Fruit fly (Drosophila melanogaster) whole organism, wandering third instar larva: Measurements from ENCODE around the gene Mau2.

Experiments used
- Abd-B ChIP-seq: fragments of >200 bp; optimal IDR thresholded peaks from 2 replicates; lab custom pipeline; 2017; ENCODE audit warnings: missing biosample characterization, missing genetic modification characterization
- CG32264 ChIP-seq: fragments of 200-800 bp; sonication (Bioruptor generic); optimal IDR thresholded peaks from 2 replicates; lab custom pipeline; 2016; ENCODE audit warnings: missing biosample characterization, missing genetic modification characterization
- CG9705 ChIP-seq: fragments of 200-800 bp; sonication (Bioruptor generic); optimal IDR thresholded peaks from 2 replicates; lab custom pipeline; 2018; ENCODE audit warnings: missing biosample characterization, mild to moderate bottlenecking, missing genetic modification characterization
- CrebA ChIP-seq: fragments of 200-800 bp; sonication (Bioruptor generic); optimal IDR thresholded peaks from 2 replicates; lab custom pipeline; 2016; ENCODE audit warnings: missing biosample characterization, mild to moderate bottlenecking, missing genetic modification characterization, borderline replicate concordance
- Dfd ChIP-seq: fragments of >200 bp; optimal IDR thresholded peaks from 2 replicates; lab custom pipeline; 2017; ENCODE audit warnings: missing biosample characterization, missing genetic modification characterization
- Dif ChIP-seq: fragments of 200-275, 200-300 bp; sonication (Bioruptor generic); optimal IDR thresholded peaks from 2 replicates; lab custom pipeline; 2018; ENCODE audit warnings: missing biosample characterization, missing genetic modification characterization; ENCODE audit not compliant: partially characterized antibody
- GATAd ChIP-seq: sonication (Bioruptor generic); optimal IDR thresholded peaks from 2 replicates; lab custom pipeline; 2016; ENCODE audit warnings: missing biosample characterization, missing genetic modification characterization
- HLH106 ChIP-seq: fragments of 200-800 bp; optimal IDR thresholded peaks from 3 replicates; lab custom pipeline; 2019; ENCODE audit warnings: missing biosample characterization, mild to moderate bottlenecking, missing genetic modification characterization, moderate library complexity
- Hnf4 ChIP-seq: fragments of 200-800 bp; sonication (Bioruptor generic); optimal IDR thresholded peaks from 2 replicates; lab custom pipeline; 2016; ENCODE audit warnings: missing biosample characterization, mild to moderate bottlenecking, missing genetic modification characterization
- Hr78 ChIP-seq: fragments of >200 bp; optimal IDR thresholded peaks from 2 replicates; lab custom pipeline; 2017; ENCODE audit warnings: missing biosample characterization, missing genetic modification characterization
- Hr83 ChIP-seq: fragments of 200-300 bp; sonication (Bioruptor generic); optimal IDR thresholded peaks from 2 replicates; lab custom pipeline; 2016; ENCODE audit warnings: missing biosample characterization, mild to moderate bottlenecking, missing genetic modification characterization, moderate library complexity; ENCODE audit not compliant: poor library complexity, severe bottlenecking
- Mio ChIP-seq: sonication (Bioruptor generic); optimal IDR thresholded peaks from 2 replicates; lab custom pipeline; 2016; ENCODE audit warnings: missing biosample characterization, missing genetic modification characterization
- Myc ChIP-seq: fragments of >200 bp; optimal IDR thresholded peaks from 2 replicates; lab custom pipeline; 2017
- OdsH ChIP-seq: fragments of 200-800 bp; sonication (Bioruptor generic); optimal IDR thresholded peaks from 2 replicates; lab custom pipeline; 2016; ENCODE audit warnings: missing biosample characterization, mild to moderate bottlenecking, missing genetic modification characterization
- Rel ChIP-seq, 2 experiments: fragments of 200-800 bp; sonication (Bioruptor generic) in 1 of 2; optimal IDR thresholded peaks; 2 replicates in 1 of 2; 3 replicates in 1 of 2; lab custom pipeline; 2016 to 2019; ENCODE audit warnings: mild to moderate bottlenecking in 2 of 2, missing biosample characterization in 2 of 2, missing genetic modification characterization in 2 of 2, moderate library complexity in 1 of 2
- Sp1 ChIP-seq: fragments of 200-800 bp; sonication (Bioruptor generic); optimal IDR thresholded peaks from 3 replicates; lab custom pipeline; 2019; ENCODE audit warnings: missing biosample characterization, mild to moderate bottlenecking, missing genetic modification characterization, moderate library complexity
- Vsx2 ChIP-seq: fragments of 200-300, 225-300 bp; sonication (Bioruptor generic); optimal IDR thresholded peaks from 2 replicates; lab custom pipeline; 2018; ENCODE audit warnings: missing biosample characterization, missing genetic modification characterization; ENCODE audit not compliant: partially characterized antibody
- br ChIP-seq: fragments of 200-800 bp; sonication (Bioruptor generic); optimal IDR thresholded peaks from 2 replicates; lab custom pipeline; 2016; ENCODE audit warnings: missing biosample characterization, missing genetic modification characterization
- brk ChIP-seq: fragments of 200-800 bp; sonication (Bioruptor generic); optimal IDR thresholded peaks from 2 replicates; lab custom pipeline; 2016; ENCODE audit warnings: missing biosample characterization, mild to moderate bottlenecking, missing genetic modification characterization
- dl ChIP-seq, 2 experiments: fragments of 175-275, 200-275 bp in 1 of 2; fragments of 200-275 bp in 1 of 2; sonication (Bioruptor generic); optimal IDR thresholded peaks; lab custom pipeline; 2018; ENCODE audit warnings: mild to moderate bottlenecking in 2 of 2, missing biosample characterization in 2 of 2, missing genetic modification characterization in 2 of 2, moderate library complexity in 2 of 2; ENCODE audit not compliant: partially characterized antibody in 2 of 2, insufficient read depth in 1 of 2
- dmrt93B ChIP-seq: fragments of 200-800 bp; sonication (Bioruptor generic); optimal IDR thresholded peaks from 2 replicates; lab custom pipeline; 2018; ENCODE audit warnings: missing biosample characterization, mild to moderate bottlenecking, missing genetic modification characterization
- dsf ChIP-seq: sonication (Bioruptor generic); optimal IDR thresholded peaks from 2 replicates; lab custom pipeline; 2016; ENCODE audit warnings: missing biosample characterization, missing genetic modification characterization, borderline replicate concordance
- ey ChIP-seq: fragments of 200-800 bp; sonication (Bioruptor generic); optimal IDR thresholded peaks from 2 replicates; lab custom pipeline; 2016; ENCODE audit warnings: missing biosample characterization, missing genetic modification characterization
- foxo ChIP-seq, 2 experiments: fragments of 200-800 bp; sonication (Bioruptor generic); optimal IDR thresholded peaks; 2 replicates in 1 of 2; 3 replicates in 1 of 2; lab custom pipeline; 2016 to 2017; ENCODE audit warnings: missing biosample characterization in 2 of 2, missing genetic modification characterization in 2 of 2
- h ChIP-seq: fragments of 200-800 bp; sonication (Bioruptor generic); optimal IDR thresholded peaks from 3 replicates; lab custom pipeline; 2016; ENCODE audit warnings: missing biosample characterization, mild to moderate bottlenecking, missing genetic modification characterization
- jim ChIP-seq: fragments of 175-275, 200-325 bp; sonication (Bioruptor generic); optimal IDR thresholded peaks from 2 replicates; lab custom pipeline; 2016; ENCODE audit warnings: missing biosample characterization, mild to moderate bottlenecking, missing genetic modification characterization
- lola ChIP-seq: fragments of >200 bp; optimal IDR thresholded peaks from 2 replicates; lab custom pipeline; 2017; ENCODE audit warnings: missing biosample characterization, missing genetic modification characterization
- psq ChIP-seq: fragments of 200-800 bp; sonication (Bioruptor generic); optimal IDR thresholded peaks from 3 replicates; lab custom pipeline; 2017; ENCODE audit warnings: missing biosample characterization, mild to moderate bottlenecking, missing genetic modification characterization, moderate library complexity
- rgr ChIP-seq: fragments of 200-800 bp; sonication (Bioruptor generic); optimal IDR thresholded peaks from 3 replicates; lab custom pipeline; 2016; ENCODE audit warnings: missing biosample characterization, mild to moderate bottlenecking, missing genetic modification characterization
- sage ChIP-seq: fragments of 200-800 bp; sonication (Bioruptor generic); optimal IDR thresholded peaks from 2 replicates; lab custom pipeline; 2016; ENCODE audit warnings: missing biosample characterization, mild to moderate bottlenecking, missing genetic modification characterization
- sv ChIP-seq: fragments of 200-800 bp; sonication (Bioruptor generic); optimal IDR thresholded peaks from 3 replicates; lab custom pipeline; 2016; ENCODE audit warnings: missing biosample characterization, missing genetic modification characterization
- tai ChIP-seq: sonication (Bioruptor generic); optimal IDR thresholded peaks from 2 replicates; lab custom pipeline; 2016; ENCODE audit warnings: missing biosample characterization, missing genetic modification characterization
- woc ChIP-seq: sonication (Bioruptor generic); optimal IDR thresholded peaks from 2 replicates; lab custom pipeline; 2016; ENCODE audit warnings: missing biosample characterization, mild to moderate bottlenecking, missing genetic modification characterization

The Mau2 gene

DNA sequence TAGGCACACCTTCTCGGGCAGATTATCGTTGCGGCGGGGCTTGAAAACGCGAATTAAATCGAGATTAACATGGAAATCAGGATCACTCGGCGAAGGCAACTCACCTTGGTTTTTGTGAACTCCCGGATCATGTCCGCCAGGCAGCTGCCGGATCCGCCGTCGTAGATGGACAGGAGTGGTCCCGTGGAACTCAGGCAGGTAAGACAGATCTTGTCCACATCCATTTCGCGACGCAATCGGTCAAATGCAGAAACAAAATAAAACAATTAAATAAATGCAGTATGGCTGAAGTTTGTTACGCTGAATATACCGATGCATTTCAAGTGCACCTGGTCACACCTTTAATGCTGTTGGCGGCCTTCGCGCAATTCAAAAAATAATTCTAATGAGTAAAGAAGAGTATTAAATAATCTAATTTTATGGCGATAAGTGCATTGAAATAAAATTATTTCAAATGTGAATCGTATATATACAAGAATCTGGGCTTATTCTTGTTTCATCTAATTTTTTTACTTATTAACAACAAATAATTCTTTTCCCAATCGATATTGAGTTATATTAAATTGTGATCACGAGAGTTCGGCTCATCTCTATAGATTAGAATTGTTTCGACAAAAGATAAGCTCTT, 4.5 kb downstream of the Mau2 start, which contains the start of the genes CG6654 and CG4210:
CG6654 (minus strand) TSS at position 297 of the 628 bp plus-strand sequence.
CG4210 (plus strand) TSS at position 613 of the 628 bp plus-strand sequence.
- peak; percentile 28 for TF ChIP-seq CG9705 (GFP tag; lab: Kevin White, UChicago)
- no peak for TF ChIP-seq Hnf4 (GFP tag; lab: Kevin White, UChicago)
- no peak for TF ChIP-seq Vsx2 (GFP tag; lab: Kevin White, UChicago)
- TF ChIP-seq br (GFP tag; lab: Kevin White, UChicago) = no peak
- TF ChIP-seq Dif (GFP tag; lab: Kevin White, UChicago) = no peak
- TF ChIP-seq OdsH (GFP tag; lab: Kevin White, UChicago) = no peak
- no peak for TF ChIP-seq Rel (GFP tag; optimal IDR thresholded peaks at IDR 0.05; lab: Kevin White, UChicago)
- peak; percentile 54 for TF ChIP-seq Rel (tag; optimal IDR thresholded peaks at IDR 0.05; lab: Kevin White, UChicago)
- TF ChIP-seq HLH106 = peak; percentile 69
- no peak for TF ChIP-seq jim (GFP tag; lab: Kevin White, UChicago)
- TF ChIP-seq woc (GFP tag; lab: Kevin White, UChicago) = peak; percentile 71
- no peak for TF ChIP-seq Myc (lab: Kevin White, UChicago)
- TF ChIP-seq lola (GFP tag; lab: Kevin White, UChicago) = no peak
- no peak for TF ChIP-seq Abd-B
- TF ChIP-seq Sp1 (GFP tag; lab: Kevin White, UChicago) = peak; percentile 27
- no peak for TF ChIP-seq Dfd (GFP tag; lab: Kevin White, UChicago)

dm6 chr3R:15218824-15219576, 10.0 kb downstream of the Mau2 start, which contains the start of the genes SIDL and CG12241:
Gene SIDL (minus strand): TSS chr3R:15218874.
Gene CG12241 (plus strand): TSS chr3R:15219256.
- TF ChIP-seq ey (GFP tag; lab: Kevin White, UChicago) (peak; percentile 77), CG32264 (GFP tag; lab: Kevin White, UChicago) (peak; percentile 83), GATAd (GFP tag; lab: Kevin White, UChicago) (peak; percentile 9), dsf (no peak), foxo (GFP tag; optimal IDR thresholded peaks at IDR 0.05; lab: Kevin White, UChicago) (peak; percentile 28 to 94), Rel (GFP tag; optimal IDR thresholded peaks at IDR 0.05; lab: Kevin White, UChicago) (no peak), Rel (tag; optimal IDR thresholded peaks at IDR 0.05; lab: Kevin White, UChicago) (peak; percentile 74), Hnf4 (GFP tag; lab: Kevin White, UChicago) (no peak), Dfd (GFP tag; lab: Kevin White, UChicago) (no peak), woc (GFP tag; lab: Kevin White, UChicago) (no peak), Mio (GFP tag; lab: Kevin White, UChicago) (peak; percentile 41), h (peak; percentile 95), psq (GFP tag; lab: Kevin White, UChicago) (peak; percentile 67), CG9705 (GFP tag; lab: Kevin White, UChicago) (peak; percentile 72), sv (GFP tag; lab: Kevin White, UChicago) (peak; percentile 63), dl (GFP tag; optimal IDR thresholded peaks at IDR 0.05; lab: Kevin White, UChicago; ENCODE audit: insufficient read depth in 1 of 2, partially characterized antibody in 2 of 2) (no peak), Sp1 (GFP tag; lab: Kevin White, UChicago) (peak; percentile 75), Myc (lab: Kevin White, UChicago) (no peak), rgr (GFP tag; lab: Kevin White, UChicago) (peak; percentile 71), OdsH (GFP tag; lab: Kevin White, UChicago) (peak; percentile 62), HLH106 (peak; percentile 94)

DNA sequence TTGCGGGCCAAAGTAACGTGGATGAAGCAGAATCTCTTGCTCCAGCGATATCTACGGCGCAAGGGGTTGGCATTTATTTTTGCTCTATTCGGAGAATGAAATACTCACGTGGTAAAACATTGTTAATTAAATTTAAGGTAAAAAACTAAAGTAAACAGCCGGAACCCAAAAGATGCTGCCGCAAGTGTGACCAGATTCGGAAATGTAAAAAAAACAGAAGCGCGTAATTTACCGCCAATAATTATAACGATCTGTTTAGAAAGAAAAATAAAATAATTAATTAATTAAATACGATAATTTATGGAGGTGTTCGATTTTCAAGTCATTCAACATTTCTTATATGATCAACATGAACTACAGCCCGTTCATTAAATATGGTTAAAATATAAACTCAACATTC, 14.0 kb downstream of the Mau2 start, which contains the start of gene Polr2G:
Polr2G (minus strand) TSS at position 208 of the 400 bp plus-strand sequence.
- TF ChIP-seq lola (GFP tag; lab: Kevin White, UChicago) (no peak), Hr78 (no peak), br (GFP tag; lab: Kevin White, UChicago) (no peak), CG32264 (GFP tag; lab: Kevin White, UChicago) (no peak), Hr83 (GFP tag; lab: Kevin White, UChicago) (no peak), sage (GFP tag; lab: Kevin White, UChicago) (no peak), Sp1 (GFP tag; lab: Kevin White, UChicago) (no peak), brk (GFP tag; lab: Kevin White, UChicago) (no peak), tai (GFP tag; lab: Kevin White, UChicago) (no peak), Dif (GFP tag; lab: Kevin White, UChicago) (no peak), foxo (GFP tag; optimal IDR thresholded peaks at IDR 0.05; lab: Kevin White, UChicago) (no peak), Myc (lab: Kevin White, UChicago) (no peak), CrebA (no peak), Abd-B (no peak), GATAd (GFP tag; lab: Kevin White, UChicago) (no peak), dmrt93B (GFP tag; lab: Kevin White, UChicago) (no peak), dsf (no peak), HLH106 (no peak), ey (GFP tag; lab: Kevin White, UChicago) (no peak), woc (GFP tag; lab: Kevin White, UChicago) (no peak)
- TF ChIP-seq, all 38 proteins: peak for 0
